Worm (Caenorhabditis elegans) whole organism, mixed stage, embryonic: ENCODE measurements around the gene fce-2.
A peak's percentile ranks its signal among the peaks of the same experiment; 100 is the strongest.

Experiments
- M03D4.4 ChIP-seq: sonication (generic microtip); optimal IDR thresholded peaks from 2 replicates; lab custom pipeline; 2017; ENCODE audit warnings: mild to moderate bottlenecking, missing genetic modification characterization, missing compliant biosample characterization
- bed-3 ChIP-seq: fragments of 200-800 bp; sonication (Bioruptor generic); optimal IDR thresholded peaks from 3 replicates; lab custom pipeline; 2018; ENCODE audit warnings: mild to moderate bottlenecking, missing genetic modification characterization, moderate library complexity, missing compliant biosample characterization
- blmp-1 ChIP-seq: fragments of 150-350 bp; optimal IDR thresholded peaks from 2 replicates; lab custom pipeline; 2014; ENCODE audit warnings: missing biosample characterization, missing genetic modification characterization
- ceh-39 ChIP-seq: fragments of 150-350 bp; optimal IDR thresholded peaks from 2 replicates; lab custom pipeline; 2014; ENCODE audit warnings: missing biosample characterization, missing genetic modification characterization
- ceh-43 ChIP-seq: fragments of 200-800 bp; sonication (Bioruptor generic); optimal IDR thresholded peaks from 2 replicates; lab custom pipeline; 2018; ENCODE audit warnings: mild to moderate bottlenecking, missing genetic modification characterization, moderate library complexity, missing compliant biosample characterization
- ceh-83 ChIP-seq: fragments of 200-800 bp; sonication (Bioruptor generic); optimal IDR thresholded peaks from 2 replicates; lab custom pipeline; 2018; ENCODE audit warnings: mild to moderate bottlenecking, missing genetic modification characterization, missing compliant biosample characterization
- ces-1 ChIP-seq: fragments of 150-350 bp; optimal IDR thresholded peaks from 2 replicates; lab custom pipeline; 2014; ENCODE audit warnings: missing biosample characterization, missing genetic modification reagents, missing genetic modification characterization
- cnd-1 ChIP-seq: fragments of 200-800 bp; sonication (Bioruptor generic); optimal IDR thresholded peaks from 2 replicates; lab custom pipeline; 2018; ENCODE audit warnings: mild to moderate bottlenecking, missing genetic modification characterization, missing compliant biosample characterization
- drap-1 ChIP-seq: fragments of 200-800 bp; sonication (Bioruptor generic); optimal IDR thresholded peaks from 3 replicates; lab custom pipeline; 2018; ENCODE audit warnings: mild to moderate bottlenecking, missing genetic modification characterization, missing compliant biosample characterization
- elt-1 ChIP-seq: sonication (generic microtip); optimal IDR thresholded peaks from 2 replicates; lab custom pipeline; 2017; ENCODE audit warnings: missing genetic modification characterization, mild to moderate bottlenecking, missing compliant biosample characterization, antibody characterized with exemption, moderate library complexity, borderline replicate concordance; ENCODE audit not compliant: insufficient read depth
- flh-1 ChIP-seq: fragments of 200-800 bp; sonication (Bioruptor generic); optimal IDR thresholded peaks from 2 replicates; lab custom pipeline; 2018; ENCODE audit warnings: mild to moderate bottlenecking, missing genetic modification characterization, moderate library complexity, missing compliant biosample characterization
- ham-2 ChIP-seq: fragments of 200-800 bp; sonication (Bioruptor generic); optimal IDR thresholded peaks from 2 replicates; lab custom pipeline; 2018; ENCODE audit warnings: mild to moderate bottlenecking, missing genetic modification characterization, missing compliant biosample characterization
- hlh-1 ChIP-seq: fragments of 150-350 bp; optimal IDR thresholded peaks from 2 replicates; lab custom pipeline; 2014; ENCODE audit warnings: missing biosample characterization, missing genetic modification reagents, missing genetic modification characterization
- lin-13 ChIP-seq: fragments of 150-350 bp; optimal IDR thresholded peaks from 2 replicates; lab custom pipeline; 2014; ENCODE audit warnings: missing biosample characterization, missing genetic modification characterization
- lsy-2 ChIP-seq: fragments of 150-350 bp; optimal IDR thresholded peaks from 2 replicates; lab custom pipeline; 2014; ENCODE audit warnings: missing biosample characterization, missing genetic modification characterization
- mab-5 ChIP-seq: fragments of 150-350 bp; optimal IDR thresholded peaks from 2 replicates; lab custom pipeline; 2014; ENCODE audit warnings: missing biosample characterization, missing genetic modification characterization
- mep-1 ChIP-seq: fragments of 150-350 bp; optimal IDR thresholded peaks from 2 replicates; lab custom pipeline; 2017; ENCODE audit warnings: missing biosample characterization, missing genetic modification reagents, missing genetic modification characterization, inconsistent platforms
- mls-2 ChIP-seq: sonication (generic microtip); optimal IDR thresholded peaks from 2 replicates; lab custom pipeline; 2016; ENCODE audit warnings: mild to moderate bottlenecking, missing genetic modification characterization, moderate library complexity, missing compliant biosample characterization
- nhr-12 ChIP-seq: fragments of 150-350 bp; optimal IDR thresholded peaks from 2 replicates; lab custom pipeline; 2014; ENCODE audit warnings: missing biosample characterization, missing genetic modification characterization
- nhr-2 ChIP-seq: fragments of 150-350 bp; optimal IDR thresholded peaks from 2 replicates; lab custom pipeline; 2014; ENCODE audit warnings: missing biosample characterization, missing genetic modification characterization
- nhr-237 ChIP-seq: fragments of 150-350 bp; optimal IDR thresholded peaks from 2 replicates; lab custom pipeline; 2014; ENCODE audit warnings: missing biosample characterization, missing genetic modification characterization
- nhr-28 ChIP-seq: fragments of 150-350 bp; optimal IDR thresholded peaks from 2 replicates; lab custom pipeline; 2014; ENCODE audit warnings: missing biosample characterization, missing genetic modification characterization
- nhr-76 ChIP-seq: sonication (generic microtip); optimal IDR thresholded peaks from 2 replicates; lab custom pipeline; 2017; ENCODE audit warnings: missing biosample characterization, missing genetic modification characterization
- pha-4 ChIP-seq: fragments of 150-350 bp; optimal IDR thresholded peaks from 2 replicates; lab custom pipeline; 2018; ENCODE audit warnings: missing biosample characterization, missing genetic modification reagents, missing genetic modification characterization
- sem-2 ChIP-seq: fragments of 200-800 bp; sonication (Bioruptor generic); optimal IDR thresholded peaks from 2 replicates; lab custom pipeline; 2018; ENCODE audit warnings: mild to moderate bottlenecking, missing genetic modification characterization, missing compliant biosample characterization
- snpc-4 ChIP-seq: fragments of 150-350 bp; optimal IDR thresholded peaks from 2 replicates; lab custom pipeline; 2014; ENCODE audit warnings: missing biosample characterization, missing genetic modification characterization
- sptf-1 ChIP-seq: sonication (generic microtip); optimal IDR thresholded peaks from 2 replicates; lab custom pipeline; 2017; ENCODE audit warnings: mild to moderate bottlenecking, missing genetic modification characterization, moderate library complexity, missing compliant biosample characterization
- tbx-8 ChIP-seq: fragments of 200-800 bp; sonication (Bioruptor generic); optimal IDR thresholded peaks from 2 replicates; lab custom pipeline; 2018; ENCODE audit warnings: mild to moderate bottlenecking, missing genetic modification characterization, moderate library complexity, missing compliant biosample characterization
- unc-120 ChIP-seq: sonication (generic microtip); optimal IDR thresholded peaks from 2 replicates; lab custom pipeline; 2017; ENCODE audit warnings: missing genetic modification characterization, missing compliant biosample characterization; ENCODE audit not compliant: poor library complexity, severe bottlenecking
- unc-39 ChIP-seq: fragments of 150-350 bp; optimal IDR thresholded peaks from 2 replicates; lab custom pipeline; 2014; ENCODE audit warnings: missing biosample characterization, missing genetic modification characterization
- unc-62 ChIP-seq: fragments of 150-350 bp; optimal IDR thresholded peaks from 2 replicates; lab custom pipeline; 2014; ENCODE audit warnings: missing biosample characterization, missing genetic modification reagents, missing genetic modification characterization
- ztf-11 ChIP-seq: fragments of 150-350 bp; optimal IDR thresholded peaks from 2 replicates; lab custom pipeline; 2014; ENCODE audit warnings: missing biosample characterization, missing genetic modification characterization

Gene fce-2

DNA sequence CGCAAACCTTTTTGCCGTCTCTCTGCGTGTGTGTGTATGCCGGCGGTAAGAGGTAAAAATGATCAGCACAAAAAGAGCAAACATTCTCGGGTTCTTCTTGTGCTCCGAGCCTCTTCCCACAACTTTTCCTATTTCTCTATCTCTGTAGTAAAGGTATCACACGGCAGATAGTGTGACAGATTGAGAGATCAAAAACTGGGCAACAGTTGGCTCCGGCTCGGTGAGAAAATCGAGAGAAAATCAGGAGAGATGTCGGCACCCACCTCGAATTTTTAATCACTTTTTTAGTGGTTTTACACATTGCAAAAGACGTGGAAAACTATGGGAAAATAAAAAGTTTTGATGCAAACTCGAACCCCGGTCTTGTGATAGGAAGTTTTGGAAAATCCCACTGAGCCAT lies 26.7 kb downstream of the fce-2 start:
- TF ChIP-seq unc-39 (tag; lab: Kevin White, UChicago) (no peak), nhr-2 (tag; lab: Kevin White, UChicago) (no peak), sem-2 (GFP tag; lab: Kevin White, UChicago) (no peak), unc-62 (GFP tag; lab: Kevin White, UChicago) (peak; percentile 11), tbx-8 (GFP tag; lab: Kevin White, UChicago) (no peak), flh-1 (GFP tag; lab: Kevin White, UChicago) (no peak), mls-2 (no peak), M03D4.4 (no peak), bed-3 (GFP tag; lab: Kevin White, UChicago) (no peak), hlh-1 (tag; lab: Kevin White, UChicago) (peak; percentile 96), ham-2 (GFP tag; lab: Kevin White, UChicago) (no peak), elt-1 (tag; lab: Kevin White, UChicago) (no peak), mep-1 (no peak), nhr-12 (tag; lab: Kevin White, UChicago) (no peak), ztf-11 (tag; lab: Kevin White, UChicago) (no peak), unc-120 (peak; percentile 56), nhr-237 (no peak), nhr-28 (tag; lab: Kevin White, UChicago) (no peak), ces-1 (no peak), snpc-4 (no peak), ceh-43 (GFP tag; lab: Kevin White, UChicago) (no peak), ceh-83 (GFP tag; lab: Kevin White, UChicago) (no peak)

DNA sequence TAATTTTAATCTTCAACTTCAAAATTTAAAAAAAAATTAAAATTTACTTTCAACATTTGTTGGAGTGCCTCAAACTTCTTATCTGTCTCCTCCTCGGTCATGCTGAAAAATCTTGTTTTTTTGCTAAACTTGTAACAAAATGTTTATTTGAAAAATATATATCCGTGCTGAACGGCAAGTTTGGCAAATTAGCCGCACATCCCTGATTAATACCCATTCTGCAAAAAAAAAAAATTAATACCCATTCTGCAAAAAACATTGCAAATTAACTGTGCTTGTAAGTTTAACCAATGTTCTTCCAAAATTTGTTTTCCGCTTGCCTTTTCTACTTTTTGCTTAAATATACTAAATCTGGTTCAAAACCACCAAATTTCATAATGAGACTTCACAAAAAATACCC lies 28.0 kb downstream of the fce-2 start, which contains the start of gene F48F5.6:
Gene F48F5.6, minus strand, starts transcription at position 101 of the 400 bp plus-strand sequence.
- TF ChIP-seq blmp-1 (tag; lab: Kevin White, UChicago) (no peak), ceh-83 (GFP tag; lab: Kevin White, UChicago) (no peak), flh-1 (GFP tag; lab: Kevin White, UChicago) (no peak), snpc-4 (no peak), nhr-12 (tag; lab: Kevin White, UChicago) (no peak)

DNA sequence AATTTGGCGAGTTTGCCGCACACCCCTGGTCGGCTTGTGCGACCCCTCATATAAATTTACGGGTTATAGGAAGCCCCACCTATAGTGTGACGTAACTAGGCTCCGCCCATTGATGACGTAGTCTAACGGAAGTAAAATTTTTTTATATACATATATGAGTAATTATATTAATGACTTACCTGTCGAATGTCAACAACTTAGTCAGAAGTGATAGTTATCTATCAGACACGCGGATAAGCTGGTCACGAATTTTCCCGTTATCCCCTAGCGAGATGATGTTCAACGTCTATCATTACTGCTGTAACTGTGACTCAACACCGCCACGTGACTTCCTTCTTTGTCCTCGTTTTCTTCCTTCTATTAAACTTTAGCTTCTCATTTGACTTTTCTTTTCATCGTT lies 28.7 kb downstream of the fce-2 start, which contains the start of gene srd-70:
Gene srd-70, plus strand, starts transcription at position 301 of the 400 bp plus-strand sequence.
- TF ChIP-seq drap-1 (GFP tag; lab: Kevin White, UChicago) (no peak), pha-4 (tag; lab: Kevin White, UChicago) (no peak), unc-62 (GFP tag; lab: Kevin White, UChicago) (no peak), nhr-28 (tag; lab: Kevin White, UChicago) (no peak), unc-120 (no peak), tbx-8 (GFP tag; lab: Kevin White, UChicago) (no peak), bed-3 (GFP tag; lab: Kevin White, UChicago) (no peak), ceh-39 (tag; lab: Kevin White, UChicago) (no peak)

DNA sequence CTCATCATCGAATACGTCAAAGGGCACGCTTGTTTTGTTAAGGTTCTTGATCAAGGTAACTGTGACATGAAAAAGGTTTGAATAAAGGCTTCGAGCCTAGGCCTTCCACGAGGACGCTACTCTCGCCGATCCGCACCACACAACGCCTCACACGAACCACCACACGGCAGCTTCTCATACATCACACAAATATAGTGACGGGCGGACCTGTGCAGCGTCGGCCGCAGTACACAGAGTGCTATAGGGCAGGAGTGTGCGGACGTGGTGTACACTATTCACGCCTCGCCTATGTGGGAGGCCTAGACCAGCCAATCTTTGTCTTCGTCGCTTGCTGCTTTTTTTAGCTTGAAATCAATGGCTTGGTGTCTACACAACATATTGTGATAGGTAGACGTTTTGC lies 30.5 kb downstream of the fce-2 start:
- TF ChIP-seq lin-13 (tag; lab: Kevin White, UChicago): peak; percentile 42
- no peak for TF ChIP-seq ces-1
- TF ChIP-seq blmp-1 (tag; lab: Kevin White, UChicago): no peak
- TF ChIP-seq drap-1 (GFP tag; lab: Kevin White, UChicago): peak; percentile 83
- peak; percentile 5 for TF ChIP-seq unc-120
- no peak for TF ChIP-seq unc-62 (GFP tag; lab: Kevin White, UChicago)
- peak; percentile 1 for TF ChIP-seq sptf-1 (tag; lab: Kevin White, UChicago)

DNA sequence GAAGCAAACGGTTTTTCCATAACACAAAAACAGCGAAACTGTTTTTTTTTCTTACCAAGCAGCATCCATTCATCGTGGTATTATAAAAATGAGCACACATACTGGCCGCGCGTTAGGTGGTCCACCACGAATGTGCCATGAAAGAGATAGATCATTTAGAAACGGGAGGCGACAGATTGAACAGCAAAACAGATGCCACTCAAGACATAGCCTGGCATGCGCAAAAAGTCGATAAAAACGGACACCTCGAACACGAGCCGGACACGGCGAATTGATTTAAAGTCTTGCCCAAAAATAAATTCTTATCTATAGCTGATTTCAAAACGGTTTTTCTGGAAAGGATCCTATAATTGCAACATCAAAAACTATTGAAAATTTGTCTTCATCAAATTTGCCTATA lies 32.1 kb downstream of the fce-2 start:
- peak; percentile 3 for TF ChIP-seq ces-1
- TF ChIP-seq nhr-237: no peak
- no peak for TF ChIP-seq mep-1
- no peak for TF ChIP-seq ceh-39 (tag; lab: Kevin White, UChicago)
- no peak for TF ChIP-seq flh-1 (GFP tag; lab: Kevin White, UChicago)
- TF ChIP-seq cnd-1 (tag; lab: Kevin White, UChicago): peak; percentile 40
- peak; percentile 53 for TF ChIP-seq hlh-1 (tag; lab: Kevin White, UChicago)
- TF ChIP-seq unc-120: no peak
- TF ChIP-seq blmp-1 (tag; lab: Kevin White, UChicago): no peak
- TF ChIP-seq lsy-2 (tag; lab: Kevin White, UChicago): no peak
- no peak for TF ChIP-seq ceh-43 (GFP tag; lab: Kevin White, UChicago)
- no peak for TF ChIP-seq lin-13 (tag; lab: Kevin White, UChicago)
- no peak for TF ChIP-seq tbx-8 (GFP tag; lab: Kevin White, UChicago)
- no peak for TF ChIP-seq nhr-76
- TF ChIP-seq snpc-4: no peak
- no peak for TF ChIP-seq bed-3 (GFP tag; lab: Kevin White, UChicago)
- TF ChIP-seq mab-5: no peak
- TF ChIP-seq sptf-1 (tag; lab: Kevin White, UChicago): peak; percentile 30
- TF ChIP-seq mls-2: peak; percentile 44
